Worm (Caenorhabditis elegans) whole organism, late embryonic: Measurements from ENCODE around the gene srx-58.

Experiments
- K02D7.2 ChIP-seq: sonication (generic microtip); optimal IDR thresholded peaks from 2 replicates; lab custom pipeline; 2017; ENCODE audit warnings: mild to moderate bottlenecking, missing genetic modification characterization, missing compliant biosample characterization
- K09A11.1 ChIP-seq: sonication (generic microtip); optimal IDR thresholded peaks from 2 replicates; lab custom pipeline; 2017; ENCODE audit warnings: antibody characterized with exemption, mild to moderate bottlenecking, missing genetic modification characterization, missing compliant biosample characterization; ENCODE audit not compliant: insufficient read depth
- ahr-1 ChIP-seq: sonication (generic microtip); optimal IDR thresholded peaks from 2 replicates; lab custom pipeline; 2016; ENCODE audit warnings: missing genetic modification characterization, missing compliant biosample characterization
- ama-1 ChIP-seq: fragments of 150-350 bp; optimal IDR thresholded peaks from 2 replicates; lab custom pipeline; 2014
- ceh-14 ChIP-seq: sonication (generic microtip); optimal IDR thresholded peaks from 2 replicates; lab custom pipeline; 2016; ENCODE audit warnings: missing genotype, missing genetic modification characterization, missing compliant biosample characterization
- ceh-19 ChIP-seq: fragments of 200-800 bp; sonication (Bioruptor generic); optimal IDR thresholded peaks from 2 replicates; lab custom pipeline; 2018; ENCODE audit warnings: mild to moderate bottlenecking, missing genetic modification characterization, missing compliant biosample characterization
- ceh-2 ChIP-seq: sonication (generic microtip); optimal IDR thresholded peaks from 2 replicates; lab custom pipeline; 2016; ENCODE audit warnings: missing genotype, missing genetic modification characterization, missing compliant biosample characterization
- ceh-22 ChIP-seq: sonication (generic microtip); optimal IDR thresholded peaks from 2 replicates; lab custom pipeline; 2017; ENCODE audit warnings: missing biosample characterization, missing genetic modification characterization
- ceh-31 ChIP-seq: sonication (generic microtip); optimal IDR thresholded peaks from 2 replicates; lab custom pipeline; 2016; ENCODE audit warnings: missing genetic modification characterization, missing compliant biosample characterization
- ceh-45 ChIP-seq: fragments of 200-800 bp; sonication (Bioruptor generic); IDR thresholded peaks from 2 replicates; pipeline ENCODE4 v1.3.6; 2022; ENCODE audit warnings: missing genetic modification reagents, missing genetic modification characterization, missing compliant biosample characterization
- ceh-48 ChIP-seq: sonication (generic microtip); optimal IDR thresholded peaks from 2 replicates; lab custom pipeline; 2016; ENCODE audit warnings: missing genetic modification characterization, inconsistent platforms, missing compliant biosample characterization
- ceh-6 ChIP-seq: fragments of 200-800 bp; sonication (Bioruptor generic); optimal IDR thresholded peaks from 2 replicates; lab custom pipeline; 2018; ENCODE audit warnings: mild to moderate bottlenecking, missing genetic modification characterization, missing compliant biosample characterization
- ceh-9 ChIP-seq: sonication (generic microtip); optimal IDR thresholded peaks from 2 replicates; lab custom pipeline; 2016; ENCODE audit warnings: mild to moderate bottlenecking, missing genetic modification characterization, inconsistent platforms, missing compliant biosample characterization
- dmd-4 ChIP-seq: sonication (generic microtip); optimal IDR thresholded peaks from 2 replicates; lab custom pipeline; 2016; ENCODE audit warnings: borderline replicate concordance, missing genetic modification characterization, missing compliant biosample characterization
- elt-2 ChIP-seq: sonication (generic microtip); optimal IDR thresholded peaks from 2 replicates; lab custom pipeline; 2016; ENCODE audit warnings: missing genetic modification reagents, missing genetic modification characterization, missing compliant biosample characterization
- ets-4 ChIP-seq: sonication (generic microtip); optimal IDR thresholded peaks from 2 replicates; lab custom pipeline; 2016; ENCODE audit warnings: missing genetic modification characterization, missing compliant biosample characterization
- eyg-1 ChIP-seq: sonication (generic microtip); optimal IDR thresholded peaks from 2 replicates; lab custom pipeline; 2016; ENCODE audit warnings: missing genotype, missing genetic modification characterization, missing compliant biosample characterization
- fax-1 ChIP-seq: sonication (generic microtip); optimal IDR thresholded peaks from 2 replicates; lab custom pipeline; 2016; ENCODE audit warnings: missing genotype, missing genetic modification characterization, missing compliant biosample characterization
- fkh-10 ChIP-seq: fragments of 150-350 bp; optimal IDR thresholded peaks from 2 replicates; lab custom pipeline; 2014; ENCODE audit warnings: missing biosample characterization, missing genetic modification reagents, missing genetic modification characterization
- fkh-6 ChIP-seq: sonication (generic microtip); optimal IDR thresholded peaks from 2 replicates; lab custom pipeline; 2016; ENCODE audit warnings: missing genetic modification characterization, missing compliant biosample characterization
- gmeb-2 ChIP-seq: sonication (generic microtip); optimal IDR thresholded peaks from 2 replicates; lab custom pipeline; 2016; ENCODE audit warnings: missing genetic modification characterization, inconsistent platforms, missing compliant biosample characterization
- hlh-13 ChIP-seq: fragments of 200-800 bp; sonication (Bioruptor generic); optimal IDR thresholded peaks from 2 replicates; lab custom pipeline; 2018; ENCODE audit warnings: mild to moderate bottlenecking, missing genetic modification characterization, missing compliant biosample characterization
- hlh-15 ChIP-seq: sonication (generic microtip); optimal IDR thresholded peaks from 2 replicates; lab custom pipeline; 2016; ENCODE audit warnings: missing genetic modification characterization, missing compliant biosample characterization
- hlh-8 ChIP-seq: sonication (generic microtip); optimal IDR thresholded peaks from 2 replicates; lab custom pipeline; 2016; ENCODE audit warnings: missing genotype, missing genetic modification characterization, missing compliant biosample characterization
- lim-6 ChIP-seq: sonication (generic microtip); optimal IDR thresholded peaks from 2 replicates; lab custom pipeline; 2016; ENCODE audit warnings: missing genetic modification characterization, missing compliant biosample characterization
- lin-11 ChIP-seq: fragments of 200-800 bp; sonication (Bioruptor generic); optimal IDR thresholded peaks from 2 replicates; lab custom pipeline; 2018; ENCODE audit warnings: mild to moderate bottlenecking, missing genetic modification characterization, missing compliant biosample characterization
- npax-4 ChIP-seq: sonication (generic microtip); optimal IDR thresholded peaks from 2 replicates; lab custom pipeline; 2016; ENCODE audit warnings: missing genetic modification characterization, missing compliant biosample characterization
- pat-9 ChIP-seq: fragments of 200-800 bp; sonication (Bioruptor generic); optimal IDR thresholded peaks from 2 replicates; lab custom pipeline; 2018; ENCODE audit warnings: mild to moderate bottlenecking, missing genetic modification characterization, moderate library complexity, missing compliant biosample characterization
- pha-2 ChIP-seq: sonication (generic microtip); optimal IDR thresholded peaks from 2 replicates; lab custom pipeline; 2017; ENCODE audit warnings: mild to moderate bottlenecking, missing genetic modification characterization, missing compliant biosample characterization
- pha-4 ChIP-seq: fragments of 150-350 bp; optimal IDR thresholded peaks from 2 replicates; lab custom pipeline; 2018; ENCODE audit warnings: missing biosample characterization, missing genetic modification reagents, missing genetic modification characterization
- ref-2 ChIP-seq: sonication (generic microtip); optimal IDR thresholded peaks from 2 replicates; lab custom pipeline; 2016; ENCODE audit warnings: missing genetic modification characterization, missing compliant biosample characterization
- rnt-1 ChIP-seq: sonication (generic microtip); optimal IDR thresholded peaks from 2 replicates; lab custom pipeline; 2016; ENCODE audit warnings: missing genetic modification characterization, missing compliant biosample characterization
- sdc-2 ChIP-seq: sonication (generic microtip); optimal IDR thresholded peaks from 2 replicates; lab custom pipeline; 2016; ENCODE audit warnings: missing genotype, missing genetic modification characterization, missing compliant biosample characterization
- sox-2 ChIP-seq: fragments of 200-800 bp; sonication (Bioruptor generic); IDR thresholded peaks from 2 replicates; pipeline ENCODE4 v1.3.6; 2022; ENCODE audit warnings: missing genetic modification reagents, missing genetic modification characterization, missing compliant biosample characterization
- sox-4 ChIP-seq: sonication (generic microtip); optimal IDR thresholded peaks from 2 replicates; lab custom pipeline; 2017; ENCODE audit warnings: mild to moderate bottlenecking, missing genetic modification characterization, inconsistent platforms, missing compliant biosample characterization
- tbx-7 ChIP-seq: sonication (generic microtip); optimal IDR thresholded peaks from 2 replicates; lab custom pipeline; 2016; ENCODE audit warnings: missing genotype, missing genetic modification characterization, missing compliant biosample characterization
- ttx-3 ChIP-seq: sonication (generic microtip); optimal IDR thresholded peaks from 2 replicates; lab custom pipeline; 2016; ENCODE audit warnings: missing genetic modification reagents, missing genetic modification characterization, missing compliant biosample characterization
- unc-3 ChIP-seq, 2 experiments: fragments of 200-800 bp in 1 of 2; sonication (Bioruptor generic) in 1 of 2; sonication (generic microtip) in 1 of 2; conservative IDR thresholded peaks in 1 of 2; optimal IDR thresholded peaks in 1 of 2; 2 replicates each; pipeline versions ENCODE4 v1.3.6 to Lab custom; 2016 to 2022; ENCODE audit warnings: missing compliant biosample characterization in 2 of 2, missing genetic modification characterization in 2 of 2, missing genetic modification reagents in 1 of 2
- unc-42 ChIP-seq: sonication (generic microtip); optimal IDR thresholded peaks from 2 replicates; lab custom pipeline; 2016; ENCODE audit warnings: missing genotype, missing genetic modification characterization, missing compliant biosample characterization
- unc-55 ChIP-seq: sonication (generic microtip); optimal IDR thresholded peaks from 2 replicates; lab custom pipeline; 2017; ENCODE audit warnings: missing biosample characterization, missing genetic modification reagents, missing genetic modification characterization
- unc-86 ChIP-seq: sonication (generic microtip); optimal IDR thresholded peaks from 2 replicates; lab custom pipeline; 2016; ENCODE audit warnings: missing genetic modification characterization, missing compliant biosample characterization

The srx-58 gene

DNA sequence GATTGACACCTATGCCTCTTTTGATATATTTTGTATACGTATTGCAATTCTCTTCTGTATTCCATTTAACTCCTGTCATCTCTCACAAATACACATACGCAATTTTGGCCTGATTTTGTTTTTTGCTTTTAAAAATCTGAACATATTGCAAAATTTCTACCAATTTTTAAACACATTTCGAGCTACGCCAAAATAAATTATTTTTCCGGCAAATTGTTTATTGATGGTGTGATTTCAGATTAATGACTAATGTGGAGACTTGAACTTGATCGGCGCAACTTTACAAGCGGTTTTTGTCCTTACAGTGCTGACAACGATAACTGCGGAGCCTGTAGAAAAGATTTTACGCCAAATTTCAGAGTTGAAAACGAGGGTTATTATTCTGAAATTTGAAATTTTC lies 44.7 kb downstream of the srx-58 start:
- no peak for TF ChIP-seq dmd-4 (tag; lab: Kevin White, UChicago)
- TF ChIP-seq ahr-1 (tag; lab: Kevin White, UChicago), result no peak
- no peak for TF ChIP-seq fkh-6 (tag; lab: Kevin White, UChicago)
- TF ChIP-seq unc-42 (tag; lab: Kevin White, UChicago), result no peak
- TF ChIP-seq rnt-1 (tag; lab: Kevin White, UChicago), result no peak
- TF ChIP-seq hlh-13 (GFP tag; lab: Kevin White, UChicago), result no peak
- TF ChIP-seq K02D7.2, result no peak
- TF ChIP-seq lin-11 (tag; lab: Kevin White, UChicago), result no peak
- TF ChIP-seq gmeb-2 (tag; lab: Kevin White, UChicago), result no peak
- TF ChIP-seq fkh-10 (GFP tag; lab: Kevin White, UChicago), result no peak
- no peak for TF ChIP-seq tbx-7
- TF ChIP-seq ceh-31, result no peak
- TF ChIP-seq sox-2 (GFP tag; lab: Robert Waterston, UW), result no peak
- TF ChIP-seq ref-2 (tag; lab: Kevin White, UChicago), result no peak
- TF ChIP-seq npax-4 (tag; lab: Kevin White, UChicago), result no peak
- no peak for TF ChIP-seq elt-2 (tag; lab: Kevin White, UChicago)
- no peak for TF ChIP-seq unc-86 (tag; lab: Kevin White, UChicago)
- TF ChIP-seq ceh-48 (tag; lab: Kevin White, UChicago), result no peak
- no peak for TF ChIP-seq unc-55 (GFP tag; lab: Kevin White, UChicago)
- no peak for TF ChIP-seq ceh-14 (tag; lab: Kevin White, UChicago)

- TF ChIP-seq unc-55 (GFP tag; lab: Kevin White, UChicago) (no peak), pha-2 (tag; lab: Kevin White, UChicago) (no peak), ahr-1 (tag; lab: Kevin White, UChicago) (no peak), ceh-48 (tag; lab: Kevin White, UChicago) (no peak), lim-6 (no peak), sox-4 (tag; lab: Kevin White, UChicago) (no peak), hlh-15 (tag; lab: Kevin White, UChicago) (no peak), lin-11 (tag; lab: Kevin White, UChicago) (no peak), sox-2 (GFP tag; lab: Robert Waterston, UW) (no peak), ceh-31 (no peak), ttx-3 (no peak), K09A11.1 (tag; lab: Kevin White, UChicago) (no peak), ceh-14 (tag; lab: Kevin White, UChicago) (no peak), pha-4 (tag; lab: Kevin White, UChicago) (no peak), ceh-19 (no peak), pat-9 (tag; lab: Kevin White, UChicago) (no peak)
Observed at ce11 chrV:15398728-15399127, 46.3 kb downstream of the srx-58 start, which contains the start of gene fbxa-199. TSS of gene fbxa-199 (minus strand) at chrV:15398828.

- TF ChIP-seq ceh-9 (no peak), ceh-6 (GFP tag; lab: Kevin White, UChicago) (no peak), ceh-22 (no peak), ets-4 (tag; lab: Kevin White, UChicago) (no peak), ceh-2 (tag; lab: Kevin White, UChicago) (no peak), ceh-45 (GFP tag; lab: Robert Waterston, UW) (no peak), hlh-8 (tag; lab: Kevin White, UChicago) (no peak), unc-3 (GFP tag; conservative IDR thresholded peaks at IDR 0.05; lab: Robert Waterston, UW) (no peak), unc-3 (tag; optimal IDR thresholded peaks at IDR 0.05; lab: Kevin White, UChicago) (no peak), sdc-2 (tag; lab: Kevin White, UChicago) (no peak), ceh-19 (no peak), eyg-1 (tag; lab: Kevin White, UChicago) (no peak), ama-1 (lab: Kevin White, UChicago) (no peak), ceh-14 (tag; lab: Kevin White, UChicago) (no peak), fax-1 (tag; lab: Kevin White, UChicago) (no peak)
Observed at ce11 chrV:15399691-15400377, 47.4 kb downstream of the srx-58 start, which contains the start of the genes T06E6.15 and sri-7. TSS of gene T06E6.15 (minus strand) at chrV:15399791. TSS of gene sri-7 (plus strand) at chrV:15400327.
